Worm (Caenorhabditis elegans) whole organism, young adult: Measurements from ENCODE around the gene zer-1.

ENCODE experiments used
- B0336.3 ChIP-seq: fragments of 200-800 bp; sonication (Bioruptor generic); IDR thresholded peaks from 2 replicates; pipeline ENCODE4 v1.3.6; 2022; ENCODE audit warnings: missing genetic modification characterization, missing compliant biosample characterization
- F10E7.11 ChIP-seq: sonication (generic microtip); optimal IDR thresholded peaks from 2 replicates; lab custom pipeline; 2017; ENCODE audit warnings: mild to moderate bottlenecking, missing genetic modification characterization, moderate library complexity, missing compliant biosample characterization
- F52B5.7 ChIP-seq: sonication (generic microtip); optimal IDR thresholded peaks from 2 replicates; lab custom pipeline; 2016; ENCODE audit warnings: mild to moderate bottlenecking, missing genetic modification characterization, missing compliant biosample characterization
- F57A8.1 ChIP-seq: fragments of 200-800 bp; sonication (Bioruptor generic); optimal IDR thresholded peaks from 2 replicates; lab custom pipeline; 2018; ENCODE audit warnings: mild to moderate bottlenecking, missing genetic modification characterization, moderate library complexity, missing compliant biosample characterization
- K11D2.4 ChIP-seq: fragments of 200-800 bp; sonication (Bioruptor generic); IDR thresholded peaks from 2 replicates; pipeline ENCODE4 v1.3.6; 2022; ENCODE audit warnings: missing genetic modification reagents, missing genetic modification characterization, missing compliant biosample characterization
- K12H6.12 ChIP-seq: fragments of 200-800 bp; sonication (Bioruptor generic); optimal IDR thresholded peaks from 2 replicates; lab custom pipeline; 2018; ENCODE audit warnings: mild to moderate bottlenecking, missing genetic modification characterization, missing compliant biosample characterization
- T07F8.4 ChIP-seq: sonication (generic microtip); optimal IDR thresholded peaks from 2 replicates; lab custom pipeline; 2016; ENCODE audit warnings: mild to moderate bottlenecking, missing genetic modification characterization, moderate library complexity, missing compliant biosample characterization
- Y53G8AR.9 ChIP-seq: fragments of 200-800 bp; sonication (Bioruptor generic); conservative IDR thresholded peaks from 2 replicates; pipeline ENCODE4 v1.3.6; 2022; ENCODE audit warnings: missing genetic modification reagents, missing genetic modification characterization, missing compliant biosample characterization
- Y56A3A.18 ChIP-seq: fragments of 200-800 bp; sonication (Bioruptor generic); IDR thresholded peaks from 2 replicates; pipeline ENCODE4 v1.3.6; 2022; ENCODE audit warnings: missing genetic modification reagents, missing genetic modification characterization, missing compliant biosample characterization
- ama-1 ChIP-seq, 3 experiments: fragments of 150-350 bp in 1 of 3; sonication (generic microtip) in 2 of 3; optimal IDR thresholded peaks; 2 replicates each; lab custom pipeline; 2014 to 2018; ENCODE audit warnings: missing biosample characterization in 2 of 3, missing genetic modification characterization in 2 of 3, missing genetic modification reagents in 2 of 3
- atf-7 ChIP-seq: sonication (generic microtip); optimal IDR thresholded peaks from 2 replicates; lab custom pipeline; 2017; ENCODE audit warnings: mild to moderate bottlenecking, missing genetic modification characterization, missing compliant biosample characterization
- athp-1 ChIP-seq: sonication (generic microtip); optimal IDR thresholded peaks from 2 replicates; lab custom pipeline; 2017; ENCODE audit warnings: mild to moderate bottlenecking, missing genetic modification characterization, missing compliant biosample characterization
- attf-5 ChIP-seq: fragments of 200-800 bp; sonication (Bioruptor generic); optimal IDR thresholded peaks from 2 replicates; lab custom pipeline; 2018; ENCODE audit warnings: mild to moderate bottlenecking, missing genetic modification characterization, missing compliant biosample characterization
- bed-1 ChIP-seq: fragments of 200-800 bp; sonication (Bioruptor generic); IDR thresholded peaks from 2 replicates; pipeline ENCODE4 v1.3.6; 2022; ENCODE audit warnings: missing genetic modification reagents, missing genetic modification characterization, missing compliant biosample characterization
- bed-2 ChIP-seq: fragments of 200-800 bp; sonication (Bioruptor generic); IDR thresholded peaks from 2 replicates; pipeline ENCODE4 v1.3.6; 2022; ENCODE audit warnings: missing genetic modification reagents, missing genetic modification characterization, missing compliant biosample characterization
- cebp-2 ChIP-seq: fragments of 200-800 bp; sonication (Bioruptor generic); IDR thresholded peaks from 2 replicates; pipeline ENCODE4 v1.3.6; 2022; ENCODE audit warnings: missing genetic modification characterization, missing compliant biosample characterization
- ceh-100 ChIP-seq: fragments of 200-800 bp; sonication (Bioruptor generic); IDR thresholded peaks from 2 replicates; pipeline ENCODE4 v1.3.6; 2022; ENCODE audit warnings: missing genetic modification reagents, missing genetic modification characterization, missing compliant biosample characterization
- ceh-40 ChIP-seq: fragments of 200-800 bp; sonication (Bioruptor generic); IDR thresholded peaks from 2 replicates; pipeline ENCODE4 v1.3.6; 2022; ENCODE audit warnings: missing genetic modification characterization, missing compliant biosample characterization
- ceh-91 ChIP-seq: fragments of 200-800 bp; sonication (Bioruptor generic); IDR thresholded peaks from 2 replicates; pipeline ENCODE4 v1.3.6; 2022; ENCODE audit warnings: missing genetic modification reagents, missing genetic modification characterization, missing compliant biosample characterization
- dox-1 ChIP-seq: fragments of 200-800 bp; sonication (Bioruptor generic); IDR thresholded peaks from 2 replicates; pipeline ENCODE4 v1.3.6; 2022; ENCODE audit warnings: missing genetic modification reagents, missing genetic modification characterization, missing compliant biosample characterization
- dpl-1 ChIP-seq: fragments of 150-350 bp; optimal IDR thresholded peaks from 2 replicates; lab custom pipeline; 2014; ENCODE audit warnings: missing biosample characterization, missing genetic modification reagents, missing genetic modification characterization
- efl-1 ChIP-seq: fragments of 150-350 bp; optimal IDR thresholded peaks from 2 replicates; lab custom pipeline; 2014; ENCODE audit warnings: missing biosample characterization, missing genetic modification reagents, missing genetic modification characterization
- egrh-3 ChIP-seq: fragments of 200-800 bp; sonication (Bioruptor generic); IDR thresholded peaks from 2 replicates; pipeline ENCODE4 v1.3.6; 2022; ENCODE audit warnings: missing genetic modification reagents, missing genetic modification characterization, missing compliant biosample characterization
- ekl-4 ChIP-seq: fragments of 200-800 bp; sonication (Bioruptor generic); IDR thresholded peaks from 2 replicates; pipeline ENCODE4 v1.3.6; 2022; ENCODE audit warnings: missing genetic modification reagents, missing genetic modification characterization, missing compliant biosample characterization
- gei-17 ChIP-seq: fragments of 200-800 bp; sonication (Bioruptor generic); optimal IDR thresholded peaks from 2 replicates; lab custom pipeline; 2018; ENCODE audit warnings: mild to moderate bottlenecking, missing genetic modification characterization, missing compliant biosample characterization
- hmg-1.2 ChIP-seq: fragments of 200-800 bp; sonication (Bioruptor generic); IDR thresholded peaks from 2 replicates; pipeline ENCODE4 v1.3.6; 2022; ENCODE audit warnings: missing genetic modification reagents, missing genetic modification characterization, missing compliant biosample characterization
- hrde-1 ChIP-seq: sonication (generic microtip); optimal IDR thresholded peaks from 2 replicates; lab custom pipeline; 2016; ENCODE audit warnings: missing genetic modification characterization, mild to moderate bottlenecking, missing compliant biosample characterization, moderate library complexity, missing genotype, missing genetic modification reagents, borderline replicate concordance
- hsf-1 ChIP-seq: fragments of 200-800 bp; sonication (Bioruptor generic); IDR thresholded peaks from 2 replicates; pipeline ENCODE4 v1.3.6; 2022; ENCODE audit warnings: missing genetic modification reagents, missing genetic modification characterization, missing compliant biosample characterization
- let-607 ChIP-seq, 2 experiments: fragments of 200-800 bp in 1 of 2; sonication (Bioruptor generic) in 1 of 2; sonication (generic microtip) in 1 of 2; optimal IDR thresholded peaks; 2 replicates each; lab custom pipeline; 2016 to 2018; ENCODE audit warnings: mild to moderate bottlenecking in 2 of 2, missing compliant biosample characterization in 2 of 2, missing genetic modification characterization in 2 of 2, moderate library complexity in 2 of 2, missing genotype in 1 of 2
- lin-26 ChIP-seq: fragments of 200-800 bp; sonication (Bioruptor generic); IDR thresholded peaks from 2 replicates; pipeline ENCODE4 v1.3.6; 2022; ENCODE audit warnings: missing genetic modification reagents, missing genetic modification characterization, missing compliant biosample characterization
- lsy-27 ChIP-seq: sonication (generic microtip); optimal IDR thresholded peaks from 2 replicates; lab custom pipeline; 2017; ENCODE audit warnings: missing genetic modification characterization, mild to moderate bottlenecking, missing compliant biosample characterization, antibody characterized with exemption, missing genotype, borderline replicate concordance; ENCODE audit not compliant: insufficient read depth
- madf-3 ChIP-seq: fragments of 200-800 bp; sonication (Bioruptor generic); IDR thresholded peaks from 2 replicates; pipeline ENCODE4 v1.3.6; 2022; ENCODE audit warnings: missing genetic modification reagents, missing genetic modification characterization, missing compliant biosample characterization
- nfya-2 ChIP-seq: fragments of 200-800 bp; sonication (Bioruptor generic); IDR thresholded peaks from 2 replicates; pipeline ENCODE4 v1.3.6; 2022; ENCODE audit warnings: missing genetic modification reagents, missing genetic modification characterization, missing compliant biosample characterization
- nhr-120 ChIP-seq: fragments of 200-800 bp; sonication (Bioruptor generic); IDR thresholded peaks from 2 replicates; pipeline ENCODE4 v1.3.6; 2022; ENCODE audit warnings: missing genetic modification characterization, missing compliant biosample characterization
- nhr-80 ChIP-seq: sonication (generic microtip); optimal IDR thresholded peaks from 2 replicates; lab custom pipeline; 2016; ENCODE audit warnings: missing genetic modification characterization, missing compliant biosample characterization
- nhr-90 ChIP-seq: sonication (generic microtip); optimal IDR thresholded peaks from 2 replicates; lab custom pipeline; 2016; ENCODE audit warnings: missing genotype, mild to moderate bottlenecking, missing genetic modification characterization, missing compliant biosample characterization
- pbrm-1 ChIP-seq: fragments of 200-800 bp; sonication (Bioruptor generic); IDR thresholded peaks from 2 replicates; pipeline ENCODE4 v1.3.6; 2022; ENCODE audit warnings: missing genetic modification reagents, missing genetic modification characterization, missing compliant biosample characterization
- repo-1 ChIP-seq: sonication (generic microtip); optimal IDR thresholded peaks from 2 replicates; lab custom pipeline; 2017; ENCODE audit warnings: mild to moderate bottlenecking, missing genetic modification characterization, missing compliant biosample characterization
- rpc-1 ChIP-seq, 2 experiments: fragments of 150-350 bp in 1 of 2; sonication (generic microtip) in 1 of 2; optimal IDR thresholded peaks; 2 replicates each; lab custom pipeline; 2014 to 2018; ENCODE audit warnings: missing biosample characterization in 1 of 2, missing genetic modification characterization in 1 of 2, missing genetic modification reagents in 1 of 2, missing genotype in 1 of 2
- sdz-38 ChIP-seq: sonication (generic microtip); optimal IDR thresholded peaks from 2 replicates; lab custom pipeline; 2016; ENCODE audit warnings: missing genotype, missing genetic modification characterization, missing compliant biosample characterization
- snpc-4 ChIP-seq, 5 experiments: fragments of 150-350 bp in 1 of 5; sonication (generic microtip) in 4 of 5; optimal IDR thresholded peaks; 2 replicates each; lab custom pipeline; 2014 to 2018; ENCODE audit warnings: missing genetic modification characterization in 5 of 5, missing biosample characterization in 3 of 5, antibody characterized with exemption in 2 of 5, mild to moderate bottlenecking in 2 of 5, missing compliant biosample characterization in 2 of 5, missing genotype in 2 of 5, moderate library complexity in 2 of 5, missing genetic modification reagents in 1 of 5
- unc-62 ChIP-seq: fragments of 150-350 bp; optimal IDR thresholded peaks from 2 replicates; lab custom pipeline; 2014; ENCODE audit warnings: missing biosample characterization, missing genetic modification reagents, missing genetic modification characterization
- ztf-3 ChIP-seq: fragments of 200-800 bp; sonication (Bioruptor generic); optimal IDR thresholded peaks from 2 replicates; lab custom pipeline; 2018; ENCODE audit warnings: mild to moderate bottlenecking, missing genetic modification characterization, missing compliant biosample characterization

zer-1 gene

DNA sequence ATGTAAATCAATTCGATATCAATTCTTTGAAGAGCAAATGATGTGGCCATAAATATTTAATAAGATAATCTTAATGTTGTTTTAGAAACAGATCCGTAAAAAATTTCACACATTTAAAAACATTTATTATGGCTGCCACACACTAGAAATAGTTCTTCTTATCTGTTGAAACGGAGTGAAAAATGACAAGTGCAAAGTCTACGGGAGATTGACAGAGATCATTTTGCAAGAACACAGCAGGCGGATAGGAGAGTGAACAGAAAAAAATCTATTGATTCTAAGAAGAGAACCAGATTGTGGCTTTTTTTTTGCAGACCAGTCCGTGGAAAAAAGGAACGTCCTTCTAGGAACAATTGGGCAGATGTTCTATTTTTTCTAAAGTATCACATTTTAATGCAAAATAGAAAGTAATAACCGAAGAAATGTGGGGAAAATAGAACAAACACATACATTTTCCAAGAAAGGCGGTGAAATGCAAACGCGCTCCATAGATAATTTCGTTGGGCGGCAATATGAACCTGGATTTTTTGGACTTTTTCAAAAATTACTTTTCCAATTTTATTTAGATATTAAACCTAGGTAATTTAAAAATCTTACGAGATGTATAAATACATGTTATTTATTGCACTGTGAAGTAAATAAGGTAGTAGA, 15.1 kb upstream of the zer-1 start (continued):
- no peak for TF ChIP-seq ztf-3 (GFP tag; lab: Kevin White, UChicago)
- TF ChIP-seq bed-2: no peak
- no peak for TF ChIP-seq B0336.3
- no peak for TF ChIP-seq snpc-4 (GFP tag; optimal IDR thresholded peaks at IDR 0.05; lab: Kevin White, UChicago)
- TF ChIP-seq snpc-4 (tag; optimal IDR thresholded peaks at IDR 0.05; lab: Kevin White, UChicago): no peak
- TF ChIP-seq bed-1: no peak
- TF ChIP-seq, all 124 proteins: peak for 14

DNA sequence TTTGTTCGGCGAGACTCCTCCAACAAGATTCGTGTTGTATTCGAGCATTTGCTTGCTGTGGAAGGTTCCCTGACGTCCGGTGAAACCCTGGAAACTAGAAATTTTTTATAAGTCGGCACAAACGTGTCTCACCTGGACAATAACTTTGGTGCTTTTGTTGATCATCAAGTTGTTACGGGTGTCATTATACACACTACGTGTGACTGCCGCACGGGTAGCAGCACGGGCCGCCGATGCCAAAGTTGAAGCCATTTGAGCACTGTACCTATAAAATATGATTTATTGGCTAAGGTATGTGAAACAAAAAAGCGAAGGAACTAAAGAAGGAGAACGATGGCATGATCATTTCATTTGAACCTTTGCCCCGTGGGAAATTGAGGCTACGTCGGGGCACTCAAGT, 14.6 kb upstream of the zer-1 start, which contains the start of gene sucl-2:
sucl-2 (minus strand) TSS at position 265 of the 400 bp plus-strand sequence.
- TF ChIP-seq madf-3 (GFP tag; lab: Robert Waterston, UW): peak; percentile 68; the same call in 1 of the 2 replicates
- no peak for TF ChIP-seq egrh-3 (GFP tag; lab: Robert Waterston, UW)
- no peak for TF ChIP-seq T07F8.4
- TF ChIP-seq nhr-120 (GFP tag; lab: Robert Waterston, UW): no peak
- TF ChIP-seq gei-17 (GFP tag; lab: Kevin White, UChicago): no peak
- TF ChIP-seq Y56A3A.18 (GFP tag; lab: Robert Waterston, UW): no peak
- TF ChIP-seq pbrm-1: no peak
- TF ChIP-seq F52B5.7 (tag; lab: Kevin White, UChicago): no peak
- no peak for TF ChIP-seq lsy-27 (tag; lab: Kevin White, UChicago)
- TF ChIP-seq cebp-2 (GFP tag; lab: Robert Waterston, UW): no peak
- no peak for TF ChIP-seq F57A8.1 (GFP tag; lab: Kevin White, UChicago)
- TF ChIP-seq nhr-80 (tag; lab: Kevin White, UChicago): no peak
- TF ChIP-seq nfya-2: no peak
- no peak for TF ChIP-seq atf-7 (tag; lab: Kevin White, UChicago)
- 0 out of 2 replicates have a peak, but pooled peaks have one; percentile 9 for TF ChIP-seq ceh-100
- TF ChIP-seq attf-5: no peak
- TF ChIP-seq K11D2.4 (GFP tag; lab: Robert Waterston, UW): no peak
- TF ChIP-seq nhr-90: no peak
- 0 out of 2 replicates have a peak, but pooled peaks have one; percentile 8 for TF ChIP-seq hmg-1.2 (GFP tag; lab: Robert Waterston, UW)
- TF ChIP-seq ekl-4 (GFP tag; lab: Robert Waterston, UW): peak; percentile 33; the same call in 1 of the 2 replicates
- no peak for TF ChIP-seq rpc-1 (optimal IDR thresholded peaks at IDR 0.05; lab: Kevin White, UChicago)
- TF ChIP-seq rpc-1 (tag; optimal IDR thresholded peaks at IDR 0.05; lab: Kevin White, UChicago): no peak

DNA sequence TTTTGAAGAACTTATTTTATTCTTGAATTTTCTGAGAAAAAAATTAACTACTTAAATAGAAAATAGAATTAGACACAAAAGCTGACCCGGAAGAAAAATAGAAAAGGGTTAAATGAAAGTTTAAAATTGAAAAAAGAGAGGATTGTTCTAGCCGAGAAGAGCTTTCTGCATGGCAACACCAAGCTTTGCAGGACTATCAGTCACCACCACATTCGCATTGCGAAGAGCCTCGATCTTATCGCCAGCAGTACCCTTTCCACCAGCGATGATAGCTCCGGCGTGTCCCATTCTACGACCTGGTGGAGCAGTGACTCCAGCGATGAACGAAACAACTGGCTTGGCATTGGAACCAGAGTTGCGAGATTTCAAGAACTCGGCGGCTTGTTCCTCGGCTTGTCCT, 13.5 kb upstream of the zer-1 start:
- TF ChIP-seq F10E7.11 (tag; lab: Kevin White, UChicago): peak; percentile 20
- TF ChIP-seq repo-1: no peak
- no peak for TF ChIP-seq bed-2
- no peak for TF ChIP-seq snpc-4 (GFP tag; optimal IDR thresholded peaks at IDR 0.05; lab: Kevin White, UChicago)
- no peak for TF ChIP-seq snpc-4 (tag; optimal IDR thresholded peaks at IDR 0.05; lab: Kevin White, UChicago)
- TF ChIP-seq ceh-40 (GFP tag; lab: Robert Waterston, UW): no peak
- no peak for TF ChIP-seq hmg-1.2 (GFP tag; lab: Robert Waterston, UW)
- TF ChIP-seq let-607 (tag; optimal IDR thresholded peaks at IDR 0.05; lab: Kevin White, UChicago): no peak
- no peak for TF ChIP-seq athp-1 (tag; lab: Kevin White, UChicago)
- no peak for TF ChIP-seq attf-5
- peak; percentile 45; the same call in 1 of the 2 replicates for TF ChIP-seq hsf-1 (GFP tag; lab: Robert Waterston, UW)
- TF ChIP-seq hrde-1 (tag; lab: Kevin White, UChicago): no peak
- TF ChIP-seq dpl-1: no peak
- TF ChIP-seq dox-1 (GFP tag; lab: Robert Waterston, UW): 0 out of 2 replicates have a peak, but pooled peaks have one; percentile 27
- peak; percentile 57; the same call in 1 of the 2 replicates for TF ChIP-seq ekl-4 (GFP tag; lab: Robert Waterston, UW)
- TF ChIP-seq ceh-91 (GFP tag; lab: Robert Waterston, UW): 0 out of 2 replicates have a peak, but pooled peaks have one; percentile 9
- TF ChIP-seq lin-26 (GFP tag; lab: Robert Waterston, UW): no peak
- TF ChIP-seq efl-1 (GFP tag; lab: Kevin White, UChicago): no peak
- no peak for TF ChIP-seq ama-1 (optimal IDR thresholded peaks at IDR 0.05; lab: Kevin White, UChicago)
- TF ChIP-seq ama-1 (GFP tag; optimal IDR thresholded peaks at IDR 0.05; lab: Kevin White, UChicago): no peak
- no peak for TF ChIP-seq unc-62 (GFP tag; lab: Kevin White, UChicago)
- no peak for TF ChIP-seq F57A8.1 (GFP tag; lab: Kevin White, UChicago)
- TF ChIP-seq Y53G8AR.9: 0 out of 2 replicates have a peak, but pooled peaks have one; percentile 62
- TF ChIP-seq sdz-38: no peak
- TF ChIP-seq K12H6.12 (tag; lab: Kevin White, UChicago): no peak
